Fruit fly (Drosophila melanogaster): ENCODE measurements around the gene CG34043.

Gene CG34043

DNA sequence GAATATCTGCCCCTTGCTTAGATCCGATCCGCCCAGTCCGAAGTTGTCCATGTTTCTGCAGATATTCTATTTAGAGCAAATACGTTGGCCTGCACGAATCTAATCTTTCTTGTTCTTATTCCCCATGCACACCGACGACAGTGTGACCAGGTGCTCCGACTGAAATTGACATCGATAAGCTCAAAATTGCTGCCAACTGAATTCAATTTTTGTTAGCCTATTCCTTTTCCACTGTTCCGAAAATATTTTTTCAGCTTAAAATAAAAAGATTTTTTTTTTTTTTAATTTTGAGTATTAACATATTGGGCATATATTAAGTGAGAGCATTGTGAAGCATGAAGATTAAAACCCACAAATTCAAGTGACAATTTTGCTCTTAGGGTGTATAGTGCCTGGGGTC lies 23.1 kb upstream of the CG34043 start, which contains the start of gene nmd (continued):
- TF ChIP-seq Opbp (GFP tag; IDR thresholded peaks at IDR 0.05; ENCODE audit: partially characterized antibody) (no peak), chm (GFP tag; IDR thresholded peaks at IDR 0.05) (no peak), fd64A (GFP tag; optimal IDR thresholded peaks at IDR 0.05) (no peak), Xrp1 (GFP tag; IDR thresholded peaks at IDR 0.05) (no peak), CG14014 (GFP tag; IDR thresholded peaks at IDR 0.05) (no peak), CG4282 (GFP tag; optimal IDR thresholded peaks at IDR 0.05) (no peak), CG32772 (GFP tag; IDR thresholded peaks at IDR 0.05) (no peak), ewg (GFP tag; optimal IDR thresholded peaks at IDR 0.05) (no peak), Ets65A (GFP tag) (peak; percentile 60), CG1024 (GFP tag; IDR thresholded peaks at IDR 0.05) (no peak), disco-r (GFP tag; optimal IDR thresholded peaks at IDR 0.05) (no peak), CG8765 (GFP tag; IDR thresholded peaks at IDR 0.05) (no peak), Aef1 (GFP tag; IDR thresholded peaks at IDR 0.05) (no peak), her (GFP tag; optimal IDR thresholded peaks at IDR 0.05) (no peak), wdn (GFP tag; IDR thresholded peaks at IDR 0.05) (no peak), Side (GFP tag; optimal IDR thresholded peaks at IDR 0.05) (no peak), Nf-YA (GFP tag; IDR thresholded peaks at IDR 0.05) (no peak), Asciz (GFP tag; optimal IDR thresholded peaks at IDR 0.05) (no peak), CG3065 (GFP tag; optimal IDR thresholded peaks at IDR 0.05) (no peak), CG10431 (GFP tag; optimal IDR thresholded peaks at IDR 0.05) (peak; percentile 91), tna (GFP tag; IDR thresholded peaks at IDR 0.05; ENCODE audit: partially characterized antibody) (peak; percentile 12; the same call in 1 of the 2 replicates), Drgx (GFP tag; IDR thresholded peaks at IDR 0.05) (no peak), Awh (GFP tag; IDR thresholded peaks at IDR 0.05) (0 out of 2 replicates have a peak, but pooled peaks have one; percentile 28), CG10147 (GFP tag; optimal IDR thresholded peaks at IDR 0.05) (no peak)

DNA sequence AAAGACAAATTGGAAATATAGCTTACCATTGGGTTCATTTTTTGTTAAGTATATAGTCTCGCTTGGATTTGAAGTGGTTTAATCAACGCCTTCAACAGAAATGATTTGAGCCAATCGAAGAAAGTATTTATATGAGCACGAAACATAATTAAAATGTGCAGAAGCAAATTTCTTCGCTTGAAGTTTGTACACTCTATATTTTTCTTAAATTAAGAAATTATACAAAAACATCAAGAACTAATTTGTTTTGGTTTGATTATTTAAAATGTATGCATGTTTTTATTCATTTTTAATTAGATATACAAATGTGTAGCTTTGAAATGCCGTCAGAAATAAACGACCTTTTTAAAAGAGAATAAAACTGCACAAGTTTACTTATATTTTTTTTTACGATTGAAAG lies 21.2 kb upstream of the CG34043 start, which contains the start of gene CG13138:
Gene CG13138 (minus strand): TSS at position 101 of the 400 bp plus-strand sequence.
- TF ChIP-seq CG2116 (GFP tag; optimal IDR thresholded peaks at IDR 0.05) (no peak), D19A (tag; optimal IDR thresholded peaks at IDR 0.05) (peak; percentile 8)

DNA sequence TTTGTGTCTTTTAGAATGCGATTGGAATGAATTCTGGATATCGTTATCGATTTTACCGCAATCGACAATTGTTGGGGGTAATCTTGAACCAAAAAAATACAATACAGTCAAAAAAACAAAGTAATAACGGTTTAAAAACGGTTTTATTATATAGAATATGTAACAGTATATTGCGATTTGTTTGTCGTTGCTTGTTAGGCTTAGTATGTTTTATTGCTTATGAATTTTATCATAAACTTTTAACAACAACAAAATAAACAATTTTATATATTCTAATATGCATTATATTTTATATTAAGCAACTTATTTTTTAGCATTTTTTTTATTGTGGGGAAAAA lies 19.1 kb upstream of the CG34043 start, which contains the start of gene CYLD:
Gene CYLD (minus strand): TSS at position 38 of the 338 bp plus-strand sequence.
- TF ChIP-seq wor (GFP tag; IDR thresholded peaks at IDR 0.05) (peak; percentile 30; the same call in 1 of the 2 replicates), Optix (GFP tag; IDR thresholded peaks at IDR 0.05) (no peak), zf30C (GFP tag; optimal IDR thresholded peaks at IDR 0.05) (peak; percentile 86), CG3407 (GFP tag; optimal IDR thresholded peaks at IDR 0.05) (peak; percentile 20), nau (GFP tag; optimal IDR thresholded peaks at IDR 0.05) (no peak), sug (tag; optimal IDR thresholded peaks at IDR 0.05) (peak; percentile 49), Awh (GFP tag; IDR thresholded peaks at IDR 0.05) (no peak), CG1603 (tag; optimal IDR thresholded peaks at IDR 0.05) (peak; percentile 76), H15 (GFP tag; IDR thresholded peaks at IDR 0.05) (no peak), Taf1 (GFP tag; IDR thresholded peaks at IDR 0.05) (no peak), CG6765 (GFP tag; optimal IDR thresholded peaks at IDR 0.05) (peak; percentile 18), CG9727 (GFP tag; optimal IDR thresholded peaks at IDR 0.05) (peak; percentile 72), Fer3 (tag; optimal IDR thresholded peaks at IDR 0.05) (peak; percentile 75), tap (tag; optimal IDR thresholded peaks at IDR 0.05) (peak; percentile 68), dysf (GFP tag; IDR thresholded peaks at IDR 0.05) (peak; percentile 62; the same call in 1 of the 3 replicates), zfh2 (GFP tag; optimal IDR thresholded peaks at IDR 0.05) (no peak), CG15269 (tag; optimal IDR thresholded peaks at IDR 0.05) (peak; percentile 81), CG13296 (GFP tag; optimal IDR thresholded peaks at IDR 0.05) (peak; percentile 72), ara (GFP tag; IDR thresholded peaks at IDR 0.05) (peak; percentile 55; the same call in 1 of the 2 replicates), en (GFP tag; optimal IDR thresholded peaks at IDR 0.05) (no peak), CG17361 (GFP tag; IDR thresholded peaks at IDR 0.05) (peak; percentile 75; the same call in 2 of the 3 replicates), CG31388 (GFP tag; optimal IDR thresholded peaks at IDR 0.05) (peak; percentile 19), gsb-n (tag; optimal IDR thresholded peaks at IDR 0.05) (peak; percentile 75), CG30020 (tag; optimal IDR thresholded peaks at IDR 0.05) (peak; percentile 87), sob (GFP tag; IDR thresholded peaks at IDR 0.05) (peak; percentile 66; the same call in 1 of the 2 replicates), h (optimal IDR thresholded peaks at IDR 0.05) (no peak)
